Fruit fly (Drosophila melanogaster) whole organism, embryonic: ENCODE results near the gene ckd.

Experiments
- Ada2b ChIP-seq: fragments of 200-800 bp; sonication (Bioruptor generic); IDR thresholded peaks from 2 replicates; pipeline ENCODE4 v1.3.6; 2022; ENCODE audit warnings: missing biosample characterization, missing genetic modification characterization
- Atf3 ChIP-seq: fragments of 200-800 bp; sonication (Bioruptor generic); optimal IDR thresholded peaks from 3 replicates; lab custom pipeline; 2016; ENCODE audit warnings: missing biosample characterization, missing genetic modification characterization
- Bdp1 ChIP-seq: fragments of 200-800 bp; sonication (Bioruptor generic); optimal IDR thresholded peaks from 3 replicates; lab custom pipeline; 2016; ENCODE audit warnings: missing biosample characterization, missing genetic modification characterization
- BtbVII ChIP-seq: fragments of 200-800 bp; sonication (Bioruptor generic); optimal IDR thresholded peaks from 3 replicates; lab custom pipeline; 2017; ENCODE audit warnings: missing biosample characterization, mild to moderate bottlenecking, missing genetic modification characterization
- CG16863 ChIP-seq: fragments of 200-800 bp; sonication (Bioruptor generic); optimal IDR thresholded peaks from 3 replicates; lab custom pipeline; 2016; ENCODE audit warnings: missing biosample characterization, missing genetic modification characterization
- CG18599 ChIP-seq: fragments of 200-800 bp; sonication (Bioruptor generic); optimal IDR thresholded peaks from 3 replicates; lab custom pipeline; 2017; ENCODE audit warnings: missing biosample characterization, missing genetic modification characterization, mild to moderate bottlenecking, moderate library complexity, missing genetic modification reagents
- CG2678 ChIP-seq: fragments of 200-800 bp; sonication (Bioruptor generic); optimal IDR thresholded peaks from 3 replicates; lab custom pipeline; 2019; ENCODE audit warnings: missing biosample characterization, mild to moderate bottlenecking, missing genetic modification characterization, moderate library complexity
- CG6654 ChIP-seq: fragments of 200-800 bp; sonication (Bioruptor generic); optimal IDR thresholded peaks from 2 replicates; lab custom pipeline; 2017; ENCODE audit warnings: missing biosample characterization, mild to moderate bottlenecking, missing genetic modification characterization
- CG7745 ChIP-seq: fragments of 200-800 bp; sonication (Bioruptor generic); optimal IDR thresholded peaks from 2 replicates; lab custom pipeline; 2018; ENCODE audit warnings: missing biosample characterization, mild to moderate bottlenecking, missing genetic modification characterization, moderate library complexity
- CG9609 ChIP-seq: fragments of 200-800 bp; sonication (Bioruptor generic); optimal IDR thresholded peaks from 3 replicates; lab custom pipeline; 2016; ENCODE audit warnings: missing biosample characterization, missing genetic modification characterization
- CHES-1-like ChIP-seq: fragments of 200-800 bp; sonication (Bioruptor generic); optimal IDR thresholded peaks from 2 replicates; lab custom pipeline; 2016; ENCODE audit warnings: missing biosample characterization, missing genetic modification characterization
- E2f2 ChIP-seq: fragments of 200-800 bp; sonication (Bioruptor generic); IDR thresholded peaks from 2 replicates; pipeline ENCODE4 v1.3.6; 2022; ENCODE audit warnings: missing biosample characterization, missing genetic modification characterization
- Eip74EF ChIP-seq, 2 experiments: fragments of 200-800 bp in 1 of 2; fragments of >200 bp in 1 of 2; sonication (Bioruptor generic) in 1 of 2; optimal IDR thresholded peaks; 2 replicates each; lab custom pipeline; 2017 to 2019; ENCODE audit warnings: missing biosample characterization in 2 of 2, missing genetic modification characterization in 2 of 2, mild to moderate bottlenecking in 1 of 2, moderate library complexity in 1 of 2
- Fer2 ChIP-seq: fragments of 200-800 bp; sonication (Bioruptor generic); optimal IDR thresholded peaks from 2 replicates; lab custom pipeline; 2018; ENCODE audit warnings: missing biosample characterization, mild to moderate bottlenecking, missing genetic modification characterization, moderate library complexity
- GATAe ChIP-seq: fragments of 200-800 bp; sonication (Bioruptor generic); conservative IDR thresholded peaks from 2 replicates; pipeline ENCODE4 v1.3.6; 2022; ENCODE audit warnings: missing biosample characterization, missing genetic modification characterization
- HmgD ChIP-seq: fragments of 200-800 bp; sonication (Bioruptor generic); optimal IDR thresholded peaks from 3 replicates; lab custom pipeline; 2016; ENCODE audit warnings: missing biosample characterization, missing genetic modification characterization
- Jarid2 ChIP-seq: fragments of 200-800 bp; sonication (Bioruptor generic); optimal IDR thresholded peaks from 3 replicates; lab custom pipeline; 2017; ENCODE audit warnings: mild to moderate bottlenecking, missing biosample characterization, missing genetic modification reagents, missing genetic modification characterization
- MTF-1 ChIP-seq: fragments of 200-800 bp; sonication (Bioruptor generic); optimal IDR thresholded peaks from 2 replicates; lab custom pipeline; 2018; ENCODE audit warnings: missing biosample characterization, mild to moderate bottlenecking, missing genetic modification characterization, borderline replicate concordance
- Mes4 ChIP-seq: fragments of 200-800 bp; sonication (Bioruptor generic); optimal IDR thresholded peaks from 2 replicates; lab custom pipeline; 2016; ENCODE audit warnings: missing biosample characterization, missing genetic modification characterization
- NC2α ChIP-seq: fragments of 200-800 bp; sonication (Bioruptor generic); optimal IDR thresholded peaks from 2 replicates; lab custom pipeline; 2016; ENCODE audit warnings: missing biosample characterization, missing genetic modification characterization
- Oli ChIP-seq: fragments of 200-800 bp; sonication (Bioruptor generic); optimal IDR thresholded peaks from 2 replicates; lab custom pipeline; 2018; ENCODE audit warnings: missing biosample characterization, mild to moderate bottlenecking, missing genetic modification characterization, moderate library complexity
- Pdp1 ChIP-seq, 2 experiments: fragments of 200-800 bp; sonication (Bioruptor generic); optimal IDR thresholded peaks; 3 replicates each; lab custom pipeline; 2016; ENCODE audit warnings: missing biosample characterization in 2 of 2, missing genetic modification characterization in 2 of 2, mild to moderate bottlenecking in 1 of 2, moderate library complexity in 1 of 2
- Side ChIP-seq: fragments of 200-800 bp; sonication (Bioruptor generic); optimal IDR thresholded peaks from 2 replicates; lab custom pipeline; 2016; ENCODE audit warnings: missing biosample characterization, missing genetic modification characterization
- Sox100B ChIP-seq: fragments of 200-800 bp; sonication (Bioruptor generic); optimal IDR thresholded peaks from 3 replicates; lab custom pipeline; 2018; ENCODE audit warnings: missing biosample characterization, mild to moderate bottlenecking, missing genetic modification characterization
- Trl ChIP-seq, 3 experiments: fragments of >200 bp in 2 of 3; fragments of 200-800 bp in 1 of 3; sonication (Bioruptor generic) in 1 of 3; optimal IDR thresholded peaks; 2 replicates in 1 of 3; 3 replicates in 2 of 3; lab custom pipeline; 2016 to 2017; ENCODE audit warnings: missing biosample characterization in 1 of 3, missing genetic modification characterization in 1 of 3
- Xbp1 ChIP-seq: fragments of 200-800 bp; sonication (Bioruptor generic); optimal IDR thresholded peaks from 3 replicates; lab custom pipeline; 2016; ENCODE audit warnings: missing biosample characterization, mild to moderate bottlenecking, missing genetic modification characterization
- bab2 ChIP-seq: fragments of 200-800 bp; sonication (Bioruptor generic); optimal IDR thresholded peaks from 2 replicates; lab custom pipeline; 2016; ENCODE audit warnings: missing biosample characterization, missing genetic modification characterization
- cad ChIP-seq: fragments of >200 bp; optimal IDR thresholded peaks from 2 replicates; lab custom pipeline; 2017; ENCODE audit warnings: missing biosample characterization, missing genetic modification characterization
- cato ChIP-seq: fragments of 200-800 bp; sonication (Bioruptor generic); optimal IDR thresholded peaks from 2 replicates; lab custom pipeline; 2016; ENCODE audit warnings: missing biosample characterization, missing genetic modification characterization, borderline replicate concordance
- crc ChIP-seq: fragments of 200-800 bp; sonication (Bioruptor generic); optimal IDR thresholded peaks from 2 replicates; lab custom pipeline; 2016; ENCODE audit warnings: missing biosample characterization, missing genetic modification characterization
- crol ChIP-seq: fragments of 200-800 bp; sonication (Bioruptor generic); IDR thresholded peaks from 2 replicates; pipeline ENCODE4 v1.3.6; 2022; ENCODE audit warnings: missing biosample characterization, missing genetic modification characterization
- fd102C ChIP-seq: fragments of 200-800 bp; sonication (Bioruptor generic); optimal IDR thresholded peaks from 2 replicates; lab custom pipeline; 2018; ENCODE audit warnings: missing biosample characterization, mild to moderate bottlenecking, missing genetic modification characterization, moderate library complexity
- ftz-f1 ChIP-seq: fragments of 200-800 bp; sonication (Bioruptor generic); optimal IDR thresholded peaks from 2 replicates; lab custom pipeline; 2016; ENCODE audit warnings: missing biosample characterization, missing genetic modification characterization
- fu2 ChIP-seq: fragments of 200-800 bp; sonication (Bioruptor generic); optimal IDR thresholded peaks from 2 replicates; lab custom pipeline; 2016; ENCODE audit warnings: missing biosample characterization, missing genetic modification characterization
- gsb ChIP-seq: fragments of 200-800 bp; sonication (Bioruptor generic); IDR thresholded peaks from 2 replicates; pipeline ENCODE4 v1.3.6; 2022; ENCODE audit warnings: missing biosample characterization, missing genetic modification characterization
- hb ChIP-seq: fragments of 200-800 bp; sonication (Bioruptor generic); IDR thresholded peaks from 3 replicates; pipeline ENCODE4 v1.3.6; 2022; ENCODE audit warnings: missing biosample characterization, missing genetic modification characterization; ENCODE audit not compliant: partially characterized antibody
- hbn ChIP-seq: fragments of 200-800 bp; sonication (Bioruptor generic); IDR thresholded peaks from 2 replicates; pipeline ENCODE4 v1.3.6; 2022; ENCODE audit warnings: missing biosample characterization, missing genetic modification characterization; ENCODE audit not compliant: partially characterized antibody
- ind ChIP-seq: fragments of 200-800 bp; sonication (Bioruptor generic); optimal IDR thresholded peaks from 3 replicates; lab custom pipeline; 2016; ENCODE audit warnings: missing biosample characterization, missing genetic modification characterization
- luna ChIP-seq: fragments of 200-800 bp; sonication (Bioruptor generic); optimal IDR thresholded peaks from 2 replicates; lab custom pipeline; 2016; ENCODE audit warnings: missing biosample characterization, missing genetic modification characterization
- maf-S ChIP-seq: fragments of 200-800 bp; sonication (Bioruptor generic); optimal IDR thresholded peaks from 2 replicates; lab custom pipeline; 2016; ENCODE audit warnings: missing biosample characterization, missing genetic modification characterization
- otp ChIP-seq: fragments of 200-800 bp; sonication (Bioruptor generic); IDR thresholded peaks from 3 replicates; pipeline ENCODE4, ENCODE4 v1.3.6; 2022; ENCODE audit warnings: missing biosample characterization, missing genetic modification characterization
- prd ChIP-seq, 3 experiments: fragments of >200 bp in 2 of 3; fragments of 200-800 bp in 1 of 3; sonication (Bioruptor generic) in 1 of 3; optimal IDR thresholded peaks in 2 of 3; IDR thresholded peaks in 1 of 3; 2 replicates in 2 of 3; 3 replicates in 1 of 3; pipeline versions ENCODE4 v1.3.6 to Lab custom; 2017 to 2022; ENCODE audit warnings: missing biosample characterization in 1 of 3, missing genetic modification characterization in 1 of 3
- row ChIP-seq: fragments of 200-800 bp; sonication (Bioruptor generic); IDR thresholded peaks from 3 replicates; pipeline ENCODE4 v1.3.6; 2022; ENCODE audit warnings: missing biosample characterization, missing genetic modification characterization
- sens ChIP-seq: fragments of 200-800 bp; sonication (Bioruptor generic); peaks from one replicate; lab custom pipeline; 2016; ENCODE audit warnings: missing biosample characterization, missing genetic modification characterization
- so ChIP-seq: fragments of 200-800 bp; sonication (Bioruptor generic); IDR thresholded peaks from 3 replicates; pipeline ENCODE4 v1.3.6; 2022; ENCODE audit warnings: missing biosample characterization, missing genetic modification characterization
- stc ChIP-seq: fragments of 200-800 bp; sonication (Bioruptor generic); IDR thresholded peaks from 2 replicates; pipeline ENCODE4 v1.3.6; 2022; ENCODE audit warnings: missing biosample characterization, missing genetic modification characterization
- twi ChIP-seq: fragments of 200-800 bp; optimal IDR thresholded peaks from 2 replicates; lab custom pipeline; 2019; ENCODE audit warnings: missing biosample characterization, mild to moderate bottlenecking, missing genetic modification characterization, moderate library complexity
- zfh2 ChIP-seq: fragments of 200-800 bp; sonication (Bioruptor generic); optimal IDR thresholded peaks from 2 replicates; lab custom pipeline; 2016; ENCODE audit warnings: missing biosample characterization, missing genetic modification characterization

The ckd gene

DNA sequence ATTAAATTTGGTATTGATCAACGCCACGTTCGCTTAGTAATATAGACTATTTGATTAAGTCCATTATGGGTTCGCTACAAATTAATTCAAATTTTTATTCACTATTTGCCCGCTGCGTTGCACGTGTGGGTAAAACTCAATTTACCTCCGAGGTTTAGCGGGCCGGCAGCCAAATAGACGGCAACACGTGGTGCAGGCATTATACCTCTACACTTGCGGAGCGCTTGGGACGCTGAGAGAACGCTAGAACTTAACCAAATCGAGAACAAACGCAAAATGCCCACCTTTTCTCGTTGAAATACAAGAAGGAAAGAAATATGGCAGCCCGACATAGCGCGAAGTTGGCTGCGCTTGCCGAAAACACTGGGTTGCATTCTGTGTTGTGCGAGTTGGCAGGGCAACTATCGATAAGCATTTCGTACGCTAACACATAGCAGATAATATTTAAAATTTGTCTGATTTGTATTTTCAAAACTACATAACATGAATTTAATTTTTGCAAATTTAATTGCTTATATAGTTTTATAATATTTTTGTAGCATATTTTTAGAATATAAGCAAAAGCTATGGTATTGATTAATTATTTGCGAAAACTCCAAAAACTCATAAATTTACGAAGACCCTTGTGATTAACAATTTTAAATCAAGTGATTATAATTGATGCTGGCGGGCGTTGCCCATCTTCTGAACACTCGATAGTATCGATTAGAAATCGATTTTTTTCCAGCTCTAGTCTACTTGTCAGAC is 34.9 kb upstream of the ckd start, which contains the start of the genes RpL28 and eIF1:
TSS of gene RpL28 (minus strand) at position 318 of the 747 bp plus-strand sequence.
TSS of gene eIF1 (plus strand) at position 699 of the 747 bp plus-strand sequence.
- TF ChIP-seq zfh2 (peak; percentile 90), Trl (optimal IDR thresholded peaks at IDR 0.05; lab: Kevin White, UChicago) (no peak), Trl (GFP tag; optimal IDR thresholded peaks at IDR 0.05; lab: Kevin White, UChicago) (peak; percentile 94), Oli (tag; lab: Kevin White, UChicago) (peak; percentile 13), stc (GFP tag; lab: Robert Waterston, UW) (peak; percentile 79), crol (GFP tag; lab: Robert Waterston, UW) (peak; percentile 36; the same call in 1 of the 2 replicates), CG2678 (tag; lab: Kevin White, UChicago) (peak; percentile 83), CG16863 (GFP tag; lab: Kevin White, UChicago) (peak; percentile 83), maf-S (GFP tag; lab: Kevin White, UChicago) (peak; percentile 87), CG7745 (peak; percentile 40), hb (GFP tag; lab: Robert Waterston, UW) (peak; percentile 74; the same call in 1 of the 3 replicates), sens (GFP tag; lab: Kevin White, UChicago) (peak; percentile 97), ftz-f1 (peak; percentile 52), Xbp1 (GFP tag; lab: Kevin White, UChicago) (peak; percentile 93), Side (GFP tag; lab: Kevin White, UChicago) (peak; percentile 93), HmgD (GFP tag; lab: Kevin White, UChicago) (peak; percentile 87), Ada2b (peak; percentile 59), Pdp1 (GFP tag; optimal IDR thresholded peaks at IDR 0.05; lab: Kevin White, UChicago) (peak; percentile 78 to 88), Sox100B (GFP tag; lab: Kevin White, UChicago) (peak; percentile 93), ind (peak; percentile 80), E2f2 (GFP tag; lab: Robert Waterston, UW) (peak; percentile 73), Mes4 (GFP tag; lab: Kevin White, UChicago) (peak; percentile 94), MTF-1 (GFP tag; lab: Kevin White, UChicago) (peak; percentile 98), GATAe (peak; percentile 56), Jarid2 (GFP tag; lab: Kevin White, UChicago) (peak; percentile 78), Eip74EF (GFP tag; optimal IDR thresholded peaks at IDR 0.05; lab: Kevin White, UChicago) (peak in 1 of 2 experiments; percentile 44), bab2 (GFP tag; lab: Kevin White, UChicago) (peak; percentile 78), twi (tag; lab: Kevin White, UChicago) (peak; percentile 73), prd (optimal IDR thresholded peaks at IDR 0.05; lab: Kevin White, UChicago) (no peak), prd (GFP tag; IDR thresholded peaks at IDR 0.05; lab: Robert Waterston, UW) (peak; percentile 74), Fer2 (tag; lab: Kevin White, UChicago) (peak; percentile 82), cad (no peak), CHES-1-like (GFP tag; lab: Kevin White, UChicago) (peak; percentile 91), row (GFP tag; lab: Robert Waterston, UW) (peak; percentile 87), otp (peak; percentile 94), gsb (GFP tag; lab: Robert Waterston, UW) (peak; percentile 56), luna (peak; percentile 92), so (GFP tag; lab: Robert Waterston, UW) (peak; percentile 78), Atf3 (GFP tag; lab: Kevin White, UChicago) (peak; percentile 90), fu2 (GFP tag; lab: Kevin White, UChicago) (peak; percentile 81), CG18599 (GFP tag; lab: Kevin White, UChicago) (peak; percentile 93), crc (GFP tag; lab: Kevin White, UChicago) (peak; percentile 89), cato (GFP tag; lab: Kevin White, UChicago) (peak; percentile 86), hbn (GFP tag; lab: Robert Waterston, UW) (peak; percentile 64), NC2α (GFP tag; lab: Kevin White, UChicago) (peak; percentile 83), Bdp1 (GFP tag; lab: Kevin White, UChicago) (peak; percentile 87), CG6654 (GFP tag; lab: Kevin White, UChicago) (peak; percentile 84), fd102C (GFP tag; lab: Kevin White, UChicago) (peak; percentile 80), BtbVII (peak; percentile 89), CG9609 (peak; percentile 89)
